Worm (Caenorhabditis elegans): ENCODE data around the gene acs-17.

Gene acs-17

DNA sequence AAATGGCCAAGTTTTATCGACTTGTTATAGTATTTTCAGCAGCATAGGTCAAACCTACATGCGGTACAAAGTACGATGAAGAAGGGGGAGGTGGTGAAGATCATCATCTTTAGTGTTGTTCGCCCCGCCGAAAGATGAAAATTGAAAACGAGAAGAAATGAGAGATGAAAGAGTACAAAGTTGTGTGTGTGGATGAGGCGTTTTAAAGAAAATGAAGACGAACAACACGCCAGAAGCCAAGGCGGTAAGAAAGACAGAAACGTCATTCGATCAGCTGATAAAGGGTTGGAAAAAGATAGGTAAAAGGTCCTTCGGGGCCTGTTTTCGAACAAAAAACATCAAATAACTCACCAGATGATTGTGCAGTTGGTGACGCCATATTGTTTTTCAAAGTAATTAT, 402 bp downstream of the acs-17 start:
- no peak for TF ChIP-seq ref-1 (GFP tag; conservative IDR thresholded peaks at IDR 0.05)
- TF ChIP-seq cog-1 (tag; optimal IDR thresholded peaks at IDR 0.05) = no peak
- TF ChIP-seq ztf-29 (GFP tag; IDR thresholded peaks at IDR 0.05) = no peak
- no peak for TF ChIP-seq ztf-23 (GFP tag; IDR thresholded peaks at IDR 0.05)

DNA sequence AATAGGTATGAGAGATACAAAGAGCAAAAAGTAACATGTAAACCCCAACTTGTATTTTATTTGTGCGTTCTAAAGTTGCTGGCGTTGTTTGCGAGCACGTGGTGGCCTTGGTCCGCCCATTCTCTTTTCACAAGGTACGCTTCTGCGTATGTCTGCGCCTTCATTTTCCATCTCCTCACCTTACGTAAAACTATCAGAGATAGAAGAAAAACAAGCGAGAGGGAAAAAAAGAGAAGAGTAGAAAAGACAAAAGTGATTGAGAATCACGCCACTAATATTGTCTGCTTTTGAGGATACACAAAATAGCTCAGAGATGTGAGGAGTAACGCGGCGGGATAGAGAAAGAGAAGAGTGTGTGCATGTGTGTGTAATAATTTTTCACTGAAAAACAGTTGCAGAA, 2.1 kb downstream of the acs-17 start:
- TF ChIP-seq med-1 (GFP tag; optimal IDR thresholded peaks at IDR 0.05; ENCODE audit: insufficient read depth) (no peak), cog-1 (tag; optimal IDR thresholded peaks at IDR 0.05) (no peak), ref-1 (GFP tag; conservative IDR thresholded peaks at IDR 0.05) (no peak), ztf-29 (GFP tag; IDR thresholded peaks at IDR 0.05) (no peak), ztf-23 (GFP tag; IDR thresholded peaks at IDR 0.05) (no peak), flt-1 (GFP tag; IDR thresholded peaks at IDR 0.05) (no peak), klf-2 (GFP tag; conservative IDR thresholded peaks at IDR 0.05) (no peak), T22C8.4 (GFP tag; IDR thresholded peaks at IDR 0.05) (no peak), tab-1 (GFP tag; IDR thresholded peaks at IDR 0.05) (no peak)

DNA sequence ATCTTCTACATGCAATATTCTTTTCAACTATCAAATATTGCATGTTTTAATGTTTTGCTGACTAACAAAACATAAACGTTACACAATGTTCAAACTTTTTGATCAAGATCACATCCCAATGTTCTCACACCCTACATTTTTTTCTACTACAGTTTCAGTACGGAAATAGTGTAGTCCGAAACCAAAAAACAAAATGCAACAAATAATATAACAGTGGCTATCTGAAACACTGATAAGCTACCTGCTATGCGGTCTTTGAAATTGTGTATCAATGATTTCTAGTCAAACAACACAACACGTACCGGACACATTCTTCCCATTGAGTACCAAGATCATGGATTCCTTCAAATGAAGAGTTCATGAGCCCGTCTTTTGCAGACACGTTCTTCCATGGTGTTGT, 3.0 kb downstream of the acs-17 start:
- TF ChIP-seq med-1 (GFP tag; optimal IDR thresholded peaks at IDR 0.05; ENCODE audit: insufficient read depth) (no peak), T22C8.4 (GFP tag; IDR thresholded peaks at IDR 0.05) (no peak), ref-1 (GFP tag; conservative IDR thresholded peaks at IDR 0.05) (no peak), tab-1 (GFP tag; IDR thresholded peaks at IDR 0.05) (no peak), ztf-29 (GFP tag; IDR thresholded peaks at IDR 0.05) (no peak), cog-1 (tag; optimal IDR thresholded peaks at IDR 0.05) (no peak), ztf-23 (GFP tag; IDR thresholded peaks at IDR 0.05) (no peak), klf-2 (GFP tag; conservative IDR thresholded peaks at IDR 0.05) (no peak), flt-1 (GFP tag; IDR thresholded peaks at IDR 0.05) (no peak)

DNA sequence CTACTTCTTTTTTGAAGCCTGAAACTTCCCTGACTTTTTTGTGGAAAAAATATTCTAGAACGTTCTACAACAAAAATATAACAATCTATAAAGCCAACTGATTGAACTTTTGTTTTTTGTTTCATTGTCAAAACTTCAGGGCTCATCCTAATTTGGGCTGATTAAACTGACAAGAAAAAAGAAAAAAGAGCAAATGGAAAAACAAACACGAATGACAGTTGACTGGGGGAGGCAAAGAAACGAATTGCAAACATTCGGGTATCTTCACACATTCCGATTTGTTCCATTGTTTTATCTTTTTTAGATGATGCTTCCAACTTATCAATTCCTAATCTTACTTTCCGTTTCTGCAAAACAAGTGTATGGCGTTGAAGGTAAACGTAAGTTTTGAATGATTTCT, 8.8 kb downstream of the acs-17 start, which contains the start of gene C46F4.3:
C46F4.3 (plus strand) TSS at position 301 of the 400 bp plus-strand sequence.
- no peak for TF ChIP-seq ref-1 (GFP tag; conservative IDR thresholded peaks at IDR 0.05)
- no peak for TF ChIP-seq ztf-29 (GFP tag; IDR thresholded peaks at IDR 0.05)
- no peak for TF ChIP-seq tab-1 (GFP tag; IDR thresholded peaks at IDR 0.05)
- no peak for TF ChIP-seq cog-1 (tag; optimal IDR thresholded peaks at IDR 0.05)
- TF ChIP-seq klf-2 (GFP tag; conservative IDR thresholded peaks at IDR 0.05) = no peak
- TF ChIP-seq flt-1 (GFP tag; IDR thresholded peaks at IDR 0.05) = no peak
- no peak for TF ChIP-seq med-1 (GFP tag; optimal IDR thresholded peaks at IDR 0.05; ENCODE audit: insufficient read depth)

DNA sequence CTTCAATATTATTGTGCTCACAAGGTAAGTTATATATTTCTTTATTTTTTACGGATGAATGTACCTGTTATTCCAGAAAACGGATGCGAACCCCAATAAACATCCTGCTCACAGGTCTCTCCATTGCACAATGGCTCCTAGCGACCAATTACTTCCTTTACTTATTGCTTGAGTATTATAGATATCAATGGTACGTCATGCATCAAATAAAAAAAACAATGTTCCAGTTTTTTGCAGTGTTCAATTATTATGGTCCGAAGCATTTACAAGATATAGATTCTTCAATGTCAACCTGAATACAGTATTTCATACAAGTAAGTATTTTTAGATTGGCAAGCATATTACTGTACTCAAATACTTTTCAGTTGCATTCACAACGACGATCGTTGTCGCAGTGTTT, 11.4 kb downstream of the acs-17 start:
- TF ChIP-seq med-1 (GFP tag; optimal IDR thresholded peaks at IDR 0.05; ENCODE audit: insufficient read depth) = no peak

DNA sequence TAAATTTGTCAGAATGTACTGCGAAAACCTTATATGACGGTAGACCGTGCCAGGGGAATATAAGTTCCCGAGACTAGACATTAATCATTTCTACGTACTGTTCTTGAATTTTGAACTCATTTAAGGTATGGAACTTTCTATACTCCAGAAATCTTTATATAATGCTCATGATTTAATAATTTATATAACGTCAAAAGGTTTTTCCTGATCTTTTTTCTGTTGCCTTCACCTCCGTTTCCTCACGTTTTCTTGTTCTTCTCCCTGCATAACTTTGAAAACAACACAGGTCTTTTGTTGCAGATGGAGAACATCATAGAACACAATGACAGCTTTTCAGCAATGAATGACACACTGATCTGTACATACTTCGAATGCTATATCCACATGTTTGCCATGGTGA, 13.5 kb downstream of the acs-17 start, which contains the start of gene egl-6:
egl-6 (plus strand) TSS at position 301 of the 400 bp plus-strand sequence.
- TF ChIP-seq tab-1 (GFP tag; IDR thresholded peaks at IDR 0.05) (no peak), T22C8.4 (GFP tag; IDR thresholded peaks at IDR 0.05) (no peak)

DNA sequence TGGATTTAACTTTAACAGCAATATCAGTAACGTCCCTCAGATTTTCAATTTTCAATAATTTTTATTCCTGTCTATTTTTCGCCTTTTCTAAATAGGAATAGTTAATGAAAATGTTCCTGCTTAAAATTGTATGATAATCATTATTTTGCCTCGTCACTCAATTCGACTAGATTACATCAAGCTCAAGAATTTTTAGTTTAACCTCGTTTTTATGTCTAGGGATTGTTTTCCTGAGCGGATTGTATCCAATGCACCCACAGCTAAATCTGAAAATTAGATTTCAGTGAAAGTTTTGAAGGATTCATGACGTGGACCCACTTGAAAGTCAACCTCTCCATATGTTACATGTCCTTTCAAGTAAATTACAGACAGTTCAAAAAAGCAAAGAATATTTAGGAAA, 20.6 kb downstream of the acs-17 start:
- no peak for TF ChIP-seq med-1 (GFP tag; optimal IDR thresholded peaks at IDR 0.05; ENCODE audit: insufficient read depth)
- no peak for TF ChIP-seq T22C8.4 (GFP tag; IDR thresholded peaks at IDR 0.05)
- no peak for TF ChIP-seq klf-2 (GFP tag; conservative IDR thresholded peaks at IDR 0.05)
- no peak for TF ChIP-seq ztf-23 (GFP tag; IDR thresholded peaks at IDR 0.05)
- TF ChIP-seq flt-1 (GFP tag; IDR thresholded peaks at IDR 0.05) = no peak

DNA sequence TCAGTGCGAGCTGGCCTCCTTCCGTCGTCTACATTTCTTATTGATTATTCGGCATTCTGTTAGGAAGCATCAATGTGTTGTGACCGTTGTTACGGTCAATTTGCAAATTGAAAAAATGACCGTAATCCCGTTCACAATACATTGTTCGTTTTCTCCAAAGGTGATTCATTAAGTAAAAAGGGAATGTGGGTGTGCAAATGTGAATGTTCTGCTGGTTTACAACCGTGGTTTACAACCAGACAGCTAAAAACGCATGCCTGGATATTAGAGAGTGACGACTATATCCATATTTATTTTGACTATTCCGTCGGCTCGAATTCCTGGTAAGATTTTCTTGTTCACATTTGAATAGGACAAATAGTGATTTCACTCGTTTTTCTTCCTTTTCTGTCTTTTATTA, 25.2 kb downstream of the acs-17 start, which contains the start of gene capa-1:
capa-1 (plus strand) TSS at position 301 of the 400 bp plus-strand sequence.
- no peak for TF ChIP-seq cog-1 (tag; optimal IDR thresholded peaks at IDR 0.05)
- TF ChIP-seq klf-2 (GFP tag; conservative IDR thresholded peaks at IDR 0.05) = no peak
- TF ChIP-seq med-1 (GFP tag; optimal IDR thresholded peaks at IDR 0.05; ENCODE audit: insufficient read depth) = no peak
- no peak for TF ChIP-seq ref-1 (GFP tag; conservative IDR thresholded peaks at IDR 0.05)
- TF ChIP-seq tab-1 (GFP tag; IDR thresholded peaks at IDR 0.05) = no peak
- no peak for TF ChIP-seq flt-1 (GFP tag; IDR thresholded peaks at IDR 0.05)
- no peak for TF ChIP-seq ztf-23 (GFP tag; IDR thresholded peaks at IDR 0.05)
- no peak for TF ChIP-seq ztf-29 (GFP tag; IDR thresholded peaks at IDR 0.05)
- TF ChIP-seq T22C8.4 (GFP tag; IDR thresholded peaks at IDR 0.05) = no peak

DNA sequence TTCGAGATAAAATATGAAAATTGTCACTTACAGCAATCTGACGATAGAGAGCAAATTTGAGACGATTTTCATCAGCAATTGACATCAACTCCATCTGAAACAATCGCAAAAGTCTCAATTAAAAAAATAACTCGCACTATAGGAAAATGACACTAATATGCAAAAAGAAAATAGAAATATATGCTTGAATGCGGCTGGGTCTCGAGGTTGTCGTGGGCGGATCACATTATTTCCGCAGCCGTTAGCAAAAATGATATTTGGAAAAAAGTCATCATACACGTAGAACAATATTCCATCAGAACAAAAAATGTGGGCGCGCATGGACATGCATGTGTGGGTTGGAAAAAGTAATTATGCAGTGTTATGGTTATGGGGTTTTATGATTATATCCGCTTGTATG, 27.0 kb downstream of the acs-17 start, which contains the start of gene Y23B4A.1:
Y23B4A.1 (minus strand) TSS at position 101 of the 400 bp plus-strand sequence.
- TF ChIP-seq med-1 (GFP tag; optimal IDR thresholded peaks at IDR 0.05; ENCODE audit: insufficient read depth) (no peak), cog-1 (tag; optimal IDR thresholded peaks at IDR 0.05) (no peak), ztf-23 (GFP tag; IDR thresholded peaks at IDR 0.05) (no peak), ref-1 (GFP tag; conservative IDR thresholded peaks at IDR 0.05) (no peak), tab-1 (GFP tag; IDR thresholded peaks at IDR 0.05) (no peak), T22C8.4 (GFP tag; IDR thresholded peaks at IDR 0.05) (no peak), ztf-29 (GFP tag; IDR thresholded peaks at IDR 0.05) (no peak), klf-2 (GFP tag; conservative IDR thresholded peaks at IDR 0.05) (no peak), flt-1 (GFP tag; IDR thresholded peaks at IDR 0.05) (no peak)

DNA sequence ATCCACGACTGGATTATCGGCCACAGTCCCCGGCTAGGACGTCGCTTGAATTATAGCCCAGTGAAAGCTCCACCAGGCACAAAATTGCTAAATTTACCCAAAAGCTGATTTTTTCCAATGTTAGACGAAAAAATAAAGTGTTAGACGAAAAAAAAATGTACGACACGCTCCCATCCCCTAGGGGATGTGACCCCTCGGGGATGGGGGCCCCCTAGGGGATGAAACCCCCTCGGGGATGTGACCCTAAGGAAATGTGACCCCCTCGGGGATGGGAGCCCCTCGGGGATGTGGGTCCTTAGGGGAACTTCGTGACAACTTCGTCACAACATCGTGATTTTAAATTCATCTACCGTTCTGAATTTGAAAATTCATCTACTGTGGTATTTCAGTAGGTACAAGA, 38.5 kb downstream of the acs-17 start:
- 0 out of 2 replicates have a peak, but pooled peaks have one; percentile 42 for TF ChIP-seq tab-1 (GFP tag; IDR thresholded peaks at IDR 0.05)
- no peak for TF ChIP-seq ref-1 (GFP tag; conservative IDR thresholded peaks at IDR 0.05)
- 0 out of 2 replicates have a peak, but pooled peaks have one; percentile 21 for TF ChIP-seq flt-1 (GFP tag; IDR thresholded peaks at IDR 0.05)

DNA sequence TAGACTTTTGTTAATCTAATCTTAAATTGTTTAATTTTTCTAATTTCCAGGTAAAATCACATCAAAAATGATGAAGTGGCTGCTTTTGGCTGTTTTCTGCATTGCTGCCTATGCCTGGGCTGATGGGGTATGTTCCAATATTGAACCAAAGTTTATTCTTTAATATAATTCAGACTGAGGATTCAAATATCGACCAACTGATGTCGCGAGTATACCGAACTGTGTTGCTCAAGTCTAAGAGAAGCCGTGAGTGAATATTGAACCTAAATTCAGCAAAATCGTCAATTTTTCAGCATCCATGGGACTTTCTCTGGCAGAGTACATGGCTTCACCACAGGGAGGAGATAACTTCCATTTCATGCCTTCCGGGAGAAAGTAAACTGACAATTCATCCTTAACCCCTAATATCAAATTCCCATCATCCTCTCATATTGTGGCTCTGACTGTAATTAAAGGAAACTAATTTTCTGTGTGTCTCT, 39.7 kb downstream of the acs-17 start, which contains the start of gene nlp-49:
nlp-49 (plus strand) TSS at position 51 of the 479 bp plus-strand sequence.
- TF ChIP-seq cog-1 (tag; optimal IDR thresholded peaks at IDR 0.05) (no peak), flt-1 (GFP tag; IDR thresholded peaks at IDR 0.05) (no peak), tab-1 (GFP tag; IDR thresholded peaks at IDR 0.05) (no peak), T22C8.4 (GFP tag; IDR thresholded peaks at IDR 0.05) (no peak), ref-1 (GFP tag; conservative IDR thresholded peaks at IDR 0.05) (no peak), ztf-23 (GFP tag; IDR thresholded peaks at IDR 0.05) (no peak), med-1 (GFP tag; optimal IDR thresholded peaks at IDR 0.05; ENCODE audit: insufficient read depth) (no peak), ztf-29 (GFP tag; IDR thresholded peaks at IDR 0.05) (no peak), klf-2 (GFP tag; conservative IDR thresholded peaks at IDR 0.05) (no peak)

All from whole organism, midembryonic.